Worm (Caenorhabditis elegans): Measurements from ENCODE around the gene rps-23.

The rps-23 gene

ce11 chrIV:12417536-12418195 lies 26.8 kb upstream of the rps-23 start, which contains the start of gene F08G5.3:
Gene F08G5.3 (minus strand): TSS chrIV:12417586.
- peak; percentile 16 for TF ChIP-seq egl-27 (tag; optimal IDR thresholded peaks at IDR 0.05)
- peak; percentile 51 for TF ChIP-seq unc-55 (GFP tag; optimal IDR thresholded peaks at IDR 0.05)
- peak; percentile 91 for TF ChIP-seq nhr-129 (tag; optimal IDR thresholded peaks at IDR 0.05)
- no peak for TF ChIP-seq nhr-12 (tag; optimal IDR thresholded peaks at IDR 0.05)
- TF ChIP-seq fos-1 (tag; optimal IDR thresholded peaks at IDR 0.05): peak; percentile 55
- peak; percentile 13 to 58 for TF ChIP-seq lsy-2 (tag; optimal IDR thresholded peaks at IDR 0.05)
- peak; percentile 8 for TF ChIP-seq sma-3 (GFP tag; optimal IDR thresholded peaks at IDR 0.05)
- peak; percentile 42 for TF ChIP-seq F13H6.1 (tag; optimal IDR thresholded peaks at IDR 0.05)
- peak; percentile 36 for TF ChIP-seq gmeb-1 (tag; optimal IDR thresholded peaks at IDR 0.05)
- no peak for TF ChIP-seq R02D3.7 (tag; optimal IDR thresholded peaks at IDR 0.05)
- peak; percentile 37 for TF ChIP-seq lin-13 (GFP tag; optimal IDR thresholded peaks at IDR 0.05)
- peak; percentile 35 for TF ChIP-seq C34F6.9 (tag; optimal IDR thresholded peaks at IDR 0.05)
- TF ChIP-seq nhr-25 (tag; optimal IDR thresholded peaks at IDR 0.05): no peak
- no peak for TF ChIP-seq nhr-21 (tag; optimal IDR thresholded peaks at IDR 0.05)
- TF ChIP-seq Y55F3AM.14 (GFP tag; optimal IDR thresholded peaks at IDR 0.05): peak; percentile 35
- TF ChIP-seq sma-9 (GFP tag; optimal IDR thresholded peaks at IDR 0.05): peak; percentile 48
- TF ChIP-seq sma-9 (tag; optimal IDR thresholded peaks at IDR 0.05): no peak
- peak; percentile 19 for TF ChIP-seq lin-11 (tag; optimal IDR thresholded peaks at IDR 0.05)
- TF ChIP-seq sem-4 (tag; optimal IDR thresholded peaks at IDR 0.05): no peak

ce11 chrIV:12416629-12417404 lies 26.0 kb upstream of the rps-23 start:
- no peak for TF ChIP-seq nhr-25 (tag; optimal IDR thresholded peaks at IDR 0.05)
- no peak for TF ChIP-seq alr-1 (tag; optimal IDR thresholded peaks at IDR 0.05)
- no peak for TF ChIP-seq ztf-11 (tag; optimal IDR thresholded peaks at IDR 0.05)
- no peak for TF ChIP-seq Y55F3AM.14 (GFP tag; optimal IDR thresholded peaks at IDR 0.05)
- no peak for TF ChIP-seq skn-1 (tag; optimal IDR thresholded peaks at IDR 0.05)
- no peak for TF ChIP-seq mdl-1 (tag; optimal IDR thresholded peaks at IDR 0.05)
- peak; percentile 4 for TF ChIP-seq C34F6.9 (tag; optimal IDR thresholded peaks at IDR 0.05)
- no peak for TF ChIP-seq fos-1 (tag; optimal IDR thresholded peaks at IDR 0.05)
- TF ChIP-seq zag-1 (tag; optimal IDR thresholded peaks at IDR 0.05): no peak
- TF ChIP-seq mab-5 (tag; optimal IDR thresholded peaks at IDR 0.05): no peak
- TF ChIP-seq lin-11 (tag; optimal IDR thresholded peaks at IDR 0.05): peak; percentile 11
- no peak for TF ChIP-seq unc-39 (tag; optimal IDR thresholded peaks at IDR 0.05)
- TF ChIP-seq snpc-4 (tag; optimal IDR thresholded peaks at IDR 0.05): no peak
- TF ChIP-seq nhr-23 (tag; optimal IDR thresholded peaks at IDR 0.05): no peak
- TF ChIP-seq elt-3 (tag; optimal IDR thresholded peaks at IDR 0.05): no peak
- no peak for TF ChIP-seq gmeb-1 (tag; optimal IDR thresholded peaks at IDR 0.05)
- TF ChIP-seq crh-2 (tag; optimal IDR thresholded peaks at IDR 0.05): no peak
- TF ChIP-seq ztf-1 (GFP tag; conservative IDR thresholded peaks at IDR 0.05): no peak
- no peak for TF ChIP-seq blmp-1 (tag; optimal IDR thresholded peaks at IDR 0.05; ENCODE audit: insufficient read depth)
- TF ChIP-seq ceh-82 (tag; optimal IDR thresholded peaks at IDR 0.05): no peak
- TF ChIP-seq nhr-6 (tag; optimal IDR thresholded peaks at IDR 0.05): no peak
- TF ChIP-seq lin-39 (tag; optimal IDR thresholded peaks at IDR 0.05): no peak
- TF ChIP-seq aly-2 (tag; optimal IDR thresholded peaks at IDR 0.05): no peak
- no peak for TF ChIP-seq nhr-237 (tag; optimal IDR thresholded peaks at IDR 0.05)
- TF ChIP-seq ZK546.5 (tag; optimal IDR thresholded peaks at IDR 0.05): no peak
- no peak for TF ChIP-seq unc-62 (GFP tag; optimal IDR thresholded peaks at IDR 0.05)
- no peak for TF ChIP-seq R02D3.7 (tag; optimal IDR thresholded peaks at IDR 0.05)
- no peak for TF ChIP-seq unc-55 (GFP tag; optimal IDR thresholded peaks at IDR 0.05)
- TF ChIP-seq nhr-21 (tag; optimal IDR thresholded peaks at IDR 0.05): no peak
- TF ChIP-seq ceh-16 (tag; optimal IDR thresholded peaks at IDR 0.05): no peak
- no peak for TF ChIP-seq lin-13 (GFP tag; optimal IDR thresholded peaks at IDR 0.05)
- TF ChIP-seq egl-27 (tag; optimal IDR thresholded peaks at IDR 0.05): no peak
- no peak for TF ChIP-seq nhr-10 (tag; optimal IDR thresholded peaks at IDR 0.05)
- peak; percentile 13 for TF ChIP-seq sma-3 (GFP tag; optimal IDR thresholded peaks at IDR 0.05)
- peak; percentile 58 for TF ChIP-seq nhr-129 (tag; optimal IDR thresholded peaks at IDR 0.05)
- no peak for TF ChIP-seq ztf-4 (tag; optimal IDR thresholded peaks at IDR 0.05)
- no peak for TF ChIP-seq sem-4 (tag; optimal IDR thresholded peaks at IDR 0.05)
- no peak for TF ChIP-seq F13H6.1 (tag; optimal IDR thresholded peaks at IDR 0.05)
- peak; percentile 21 for TF ChIP-seq sma-9 (GFP tag; optimal IDR thresholded peaks at IDR 0.05)
- TF ChIP-seq sma-9 (tag; optimal IDR thresholded peaks at IDR 0.05): no peak
- peak in 1 of 2 experiments; percentile 26 for TF ChIP-seq lsy-2 (tag; optimal IDR thresholded peaks at IDR 0.05)
- TF ChIP-seq ama-1 (optimal IDR thresholded peaks at IDR 0.05): no peak
- no peak for TF ChIP-seq mbf-1 (tag; optimal IDR thresholded peaks at IDR 0.05)
- no peak for TF ChIP-seq nhr-12 (tag; optimal IDR thresholded peaks at IDR 0.05)
- no peak for TF ChIP-seq dmd-4 (tag; optimal IDR thresholded peaks at IDR 0.05)
